Worm (Caenorhabditis elegans) whole organism, late embryonic: Measurements from ENCODE around the gene R05D8.7.

ENCODE experiments used
- ahr-1 ChIP-seq: sonication (generic microtip); optimal IDR thresholded peaks from 2 replicates; lab custom pipeline; 2016; ENCODE audit warnings: missing genetic modification characterization, missing compliant biosample characterization
- ama-1 ChIP-seq: fragments of 150-350 bp; optimal IDR thresholded peaks from 2 replicates; lab custom pipeline; 2014
- ceh-19 ChIP-seq: fragments of 200-800 bp; sonication (Bioruptor generic); optimal IDR thresholded peaks from 2 replicates; lab custom pipeline; 2018; ENCODE audit warnings: mild to moderate bottlenecking, missing genetic modification characterization, missing compliant biosample characterization
- ceh-45 ChIP-seq: fragments of 200-800 bp; sonication (Bioruptor generic); IDR thresholded peaks from 2 replicates; pipeline ENCODE4 v1.3.6; 2022; ENCODE audit warnings: missing genetic modification reagents, missing genetic modification characterization, missing compliant biosample characterization
- dve-1 ChIP-seq: sonication (generic microtip); optimal IDR thresholded peaks from 2 replicates; lab custom pipeline; 2017; ENCODE audit warnings: antibody characterized with exemption, mild to moderate bottlenecking, missing genetic modification characterization, missing compliant biosample characterization
- elt-2 ChIP-seq: sonication (generic microtip); optimal IDR thresholded peaks from 2 replicates; lab custom pipeline; 2016; ENCODE audit warnings: missing genetic modification reagents, missing genetic modification characterization, missing compliant biosample characterization
- lin-11 ChIP-seq: fragments of 200-800 bp; sonication (Bioruptor generic); optimal IDR thresholded peaks from 2 replicates; lab custom pipeline; 2018; ENCODE audit warnings: mild to moderate bottlenecking, missing genetic modification characterization, missing compliant biosample characterization
- nhr-11 ChIP-seq: fragments of 150-350 bp; optimal IDR thresholded peaks from 2 replicates; lab custom pipeline; 2014; ENCODE audit warnings: missing biosample characterization, missing genetic modification characterization
- pha-4 ChIP-seq: fragments of 150-350 bp; optimal IDR thresholded peaks from 2 replicates; lab custom pipeline; 2018; ENCODE audit warnings: missing biosample characterization, missing genetic modification reagents, missing genetic modification characterization
- pqm-1 ChIP-seq: sonication (generic microtip); optimal IDR thresholded peaks from 2 replicates; lab custom pipeline; 2016; ENCODE audit warnings: missing genetic modification characterization, missing compliant biosample characterization
- sox-2 ChIP-seq: fragments of 200-800 bp; sonication (Bioruptor generic); IDR thresholded peaks from 2 replicates; pipeline ENCODE4 v1.3.6; 2022; ENCODE audit warnings: missing genetic modification reagents, missing genetic modification characterization, missing compliant biosample characterization
- tbx-2 ChIP-seq: sonication (generic microtip); optimal IDR thresholded peaks from 2 replicates; lab custom pipeline; 2016; ENCODE audit warnings: missing genetic modification characterization, missing compliant biosample characterization
- ztf-16 ChIP-seq: sonication (generic microtip); optimal IDR thresholded peaks from 2 replicates; lab custom pipeline; 2017; ENCODE audit warnings: missing genetic modification characterization, missing compliant biosample characterization

DNA sequence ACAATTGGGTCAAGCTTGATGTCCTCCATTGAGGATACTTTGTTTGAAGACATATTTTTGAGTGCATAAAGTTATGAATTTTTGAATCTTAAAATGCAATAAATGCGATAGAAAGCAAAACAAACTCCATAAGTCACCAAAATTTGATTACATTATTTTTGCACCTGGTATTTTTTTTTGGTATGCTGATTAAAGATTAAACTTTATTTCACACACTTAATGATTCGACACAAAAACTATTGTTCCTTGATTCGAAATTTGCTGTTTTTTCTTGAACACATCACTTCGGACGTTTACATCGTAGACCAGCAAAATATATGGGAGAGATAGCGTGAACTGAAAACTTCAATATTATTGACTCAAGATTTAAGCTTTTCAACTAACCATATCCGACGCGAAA lies 22.8 kb downstream of the R05D8.7 start, which contains the start of gene srg-61:
- no peak for TF ChIP-seq tbx-2
- no peak for TF ChIP-seq pqm-1
- no peak for TF ChIP-seq ahr-1 (tag; lab: Kevin White, UChicago)
- no peak for TF ChIP-seq ztf-16 (tag; lab: Kevin White, UChicago)
- TF ChIP-seq ama-1 = no peak
- TF ChIP-seq dve-1 (tag; lab: Kevin White, UChicago) = no peak
- no peak for TF ChIP-seq pha-4 (tag; lab: Kevin White, UChicago)
- no peak for TF ChIP-seq elt-2 (tag; lab: Kevin White, UChicago)
- TF ChIP-seq lin-11 = no peak
- TF ChIP-seq ceh-45 (GFP tag; lab: Robert Waterston, UW) = no peak
- no peak for TF ChIP-seq ceh-19 (GFP tag; lab: Kevin White, UChicago)
- no peak for TF ChIP-seq sox-2 (GFP tag; lab: Robert Waterston, UW)
- no peak for TF ChIP-seq nhr-11 (tag; lab: Kevin White, UChicago)
